Worm (Caenorhabditis elegans) whole organism, late embryonic: ENCODE results near the gene daf-41.

ENCODE experiments used
- C38D4.7 ChIP-seq: fragments of 200-800 bp; sonication (Bioruptor generic); optimal IDR thresholded peaks from 2 replicates; lab custom pipeline; 2018; ENCODE audit warnings: mild to moderate bottlenecking, missing genetic modification characterization, moderate library complexity, missing compliant biosample characterization
- F13H6.1 ChIP-seq: sonication (generic microtip); optimal IDR thresholded peaks from 2 replicates; lab custom pipeline; 2016; ENCODE audit warnings: missing genetic modification characterization, missing compliant biosample characterization
- K02D7.2 ChIP-seq: sonication (generic microtip); optimal IDR thresholded peaks from 2 replicates; lab custom pipeline; 2017; ENCODE audit warnings: mild to moderate bottlenecking, missing genetic modification characterization, missing compliant biosample characterization
- T23F11.4 ChIP-seq: fragments of 200-800 bp; sonication (Bioruptor generic); optimal IDR thresholded peaks from 2 replicates; lab custom pipeline; 2018; ENCODE audit warnings: mild to moderate bottlenecking, missing genetic modification characterization, missing compliant biosample characterization
- Y22D7AL.16 ChIP-seq: sonication (generic microtip); optimal IDR thresholded peaks from 2 replicates; lab custom pipeline; 2016; ENCODE audit warnings: missing genetic modification characterization, missing compliant biosample characterization
- ahr-1 ChIP-seq: sonication (generic microtip); optimal IDR thresholded peaks from 2 replicates; lab custom pipeline; 2016; ENCODE audit warnings: missing genetic modification characterization, missing compliant biosample characterization
- ama-1 ChIP-seq: fragments of 150-350 bp; optimal IDR thresholded peaks from 2 replicates; lab custom pipeline; 2014
- ceh-14 ChIP-seq: sonication (generic microtip); optimal IDR thresholded peaks from 2 replicates; lab custom pipeline; 2016; ENCODE audit warnings: missing genotype, missing genetic modification characterization, missing compliant biosample characterization
- ceh-22 ChIP-seq: sonication (generic microtip); optimal IDR thresholded peaks from 2 replicates; lab custom pipeline; 2017; ENCODE audit warnings: missing biosample characterization, missing genetic modification characterization
- ceh-24 ChIP-seq: sonication (generic microtip); optimal IDR thresholded peaks from 2 replicates; lab custom pipeline; 2016; ENCODE audit warnings: mild to moderate bottlenecking, missing genetic modification characterization, missing compliant biosample characterization
- ceh-30 ChIP-seq: fragments of 150-350 bp; optimal IDR thresholded peaks from 2 replicates; lab custom pipeline; 2014; ENCODE audit warnings: missing biosample characterization, missing genetic modification characterization
- ceh-45 ChIP-seq: fragments of 200-800 bp; sonication (Bioruptor generic); IDR thresholded peaks from 2 replicates; pipeline ENCODE4 v1.3.6; 2022; ENCODE audit warnings: missing genetic modification reagents, missing genetic modification characterization, missing compliant biosample characterization
- ceh-6 ChIP-seq: fragments of 200-800 bp; sonication (Bioruptor generic); optimal IDR thresholded peaks from 2 replicates; lab custom pipeline; 2018; ENCODE audit warnings: mild to moderate bottlenecking, missing genetic modification characterization, missing compliant biosample characterization
- ceh-9 ChIP-seq: sonication (generic microtip); optimal IDR thresholded peaks from 2 replicates; lab custom pipeline; 2016; ENCODE audit warnings: mild to moderate bottlenecking, missing genetic modification characterization, inconsistent platforms, missing compliant biosample characterization
- che-1 ChIP-seq: sonication (generic microtip); optimal IDR thresholded peaks from 2 replicates; lab custom pipeline; 2016; ENCODE audit warnings: mild to moderate bottlenecking, missing genetic modification characterization, missing compliant biosample characterization
- dmd-4 ChIP-seq: sonication (generic microtip); optimal IDR thresholded peaks from 2 replicates; lab custom pipeline; 2016; ENCODE audit warnings: borderline replicate concordance, missing genetic modification characterization, missing compliant biosample characterization
- ets-4 ChIP-seq: sonication (generic microtip); optimal IDR thresholded peaks from 2 replicates; lab custom pipeline; 2016; ENCODE audit warnings: missing genetic modification characterization, missing compliant biosample characterization
- fax-1 ChIP-seq: sonication (generic microtip); optimal IDR thresholded peaks from 2 replicates; lab custom pipeline; 2016; ENCODE audit warnings: missing genotype, missing genetic modification characterization, missing compliant biosample characterization
- gmeb-2 ChIP-seq: sonication (generic microtip); optimal IDR thresholded peaks from 2 replicates; lab custom pipeline; 2016; ENCODE audit warnings: missing genetic modification characterization, inconsistent platforms, missing compliant biosample characterization
- hlh-6 ChIP-seq: sonication (generic microtip); optimal IDR thresholded peaks from 2 replicates; lab custom pipeline; 2016; ENCODE audit warnings: missing genotype, missing genetic modification characterization, missing compliant biosample characterization
- hlh-8 ChIP-seq: sonication (generic microtip); optimal IDR thresholded peaks from 2 replicates; lab custom pipeline; 2016; ENCODE audit warnings: missing genotype, missing genetic modification characterization, missing compliant biosample characterization
- lim-6 ChIP-seq: sonication (generic microtip); optimal IDR thresholded peaks from 2 replicates; lab custom pipeline; 2016; ENCODE audit warnings: missing genetic modification characterization, missing compliant biosample characterization
- lin-11 ChIP-seq: fragments of 200-800 bp; sonication (Bioruptor generic); optimal IDR thresholded peaks from 2 replicates; lab custom pipeline; 2018; ENCODE audit warnings: mild to moderate bottlenecking, missing genetic modification characterization, missing compliant biosample characterization
- madf-2 ChIP-seq: sonication (generic microtip); optimal IDR thresholded peaks from 2 replicates; lab custom pipeline; 2017; ENCODE audit warnings: missing genetic modification characterization, missing compliant biosample characterization
- nfya-1 ChIP-seq: sonication (generic microtip); optimal IDR thresholded peaks from 2 replicates; lab custom pipeline; 2017; ENCODE audit warnings: missing genetic modification characterization, mild to moderate bottlenecking, missing compliant biosample characterization, antibody characterized with exemption, moderate library complexity
- nhr-11 ChIP-seq: fragments of 150-350 bp; optimal IDR thresholded peaks from 2 replicates; lab custom pipeline; 2014; ENCODE audit warnings: missing biosample characterization, missing genetic modification characterization
- nhr-232 ChIP-seq: sonication (generic microtip); optimal IDR thresholded peaks from 2 replicates; lab custom pipeline; 2016; ENCODE audit warnings: missing genetic modification characterization, missing compliant biosample characterization
- pag-3 ChIP-seq: sonication (generic microtip); optimal IDR thresholded peaks from 2 replicates; lab custom pipeline; 2016; ENCODE audit warnings: missing compliant biosample characterization, missing genetic modification characterization, borderline replicate concordance
- pat-9 ChIP-seq: fragments of 200-800 bp; sonication (Bioruptor generic); optimal IDR thresholded peaks from 2 replicates; lab custom pipeline; 2018; ENCODE audit warnings: mild to moderate bottlenecking, missing genetic modification characterization, moderate library complexity, missing compliant biosample characterization
- pax-1 ChIP-seq: fragments of 150-350 bp; optimal IDR thresholded peaks from 2 replicates; lab custom pipeline; 2014; ENCODE audit warnings: missing biosample characterization, missing genetic modification characterization
- pha-2 ChIP-seq: sonication (generic microtip); optimal IDR thresholded peaks from 2 replicates; lab custom pipeline; 2017; ENCODE audit warnings: mild to moderate bottlenecking, missing genetic modification characterization, missing compliant biosample characterization
- pqm-1 ChIP-seq: sonication (generic microtip); optimal IDR thresholded peaks from 2 replicates; lab custom pipeline; 2016; ENCODE audit warnings: missing genetic modification characterization, missing compliant biosample characterization
- pros-1 ChIP-seq: fragments of 150-350 bp; optimal IDR thresholded peaks from 2 replicates; lab custom pipeline; 2014; ENCODE audit warnings: missing biosample characterization, missing genetic modification reagents, missing genetic modification characterization
- rnt-1 ChIP-seq: sonication (generic microtip); optimal IDR thresholded peaks from 2 replicates; lab custom pipeline; 2016; ENCODE audit warnings: missing genetic modification characterization, missing compliant biosample characterization
- sox-4 ChIP-seq: sonication (generic microtip); optimal IDR thresholded peaks from 2 replicates; lab custom pipeline; 2017; ENCODE audit warnings: mild to moderate bottlenecking, missing genetic modification characterization, inconsistent platforms, missing compliant biosample characterization
- syd-9 ChIP-seq: sonication (generic microtip); optimal IDR thresholded peaks from 2 replicates; lab custom pipeline; 2016; ENCODE audit warnings: mild to moderate bottlenecking, missing genetic modification characterization, moderate library complexity, missing compliant biosample characterization
- tbx-2 ChIP-seq: sonication (generic microtip); optimal IDR thresholded peaks from 2 replicates; lab custom pipeline; 2016; ENCODE audit warnings: missing genetic modification characterization, missing compliant biosample characterization
- ttx-3 ChIP-seq: sonication (generic microtip); optimal IDR thresholded peaks from 2 replicates; lab custom pipeline; 2016; ENCODE audit warnings: missing genetic modification reagents, missing genetic modification characterization, missing compliant biosample characterization
- unc-3 ChIP-seq, 2 experiments: fragments of 200-800 bp in 1 of 2; sonication (Bioruptor generic) in 1 of 2; sonication (generic microtip) in 1 of 2; conservative IDR thresholded peaks in 1 of 2; optimal IDR thresholded peaks in 1 of 2; 2 replicates each; pipeline versions ENCODE4 v1.3.6 to Lab custom; 2016 to 2022; ENCODE audit warnings: missing compliant biosample characterization in 2 of 2, missing genetic modification characterization in 2 of 2, missing genetic modification reagents in 1 of 2
- unc-42 ChIP-seq: sonication (generic microtip); optimal IDR thresholded peaks from 2 replicates; lab custom pipeline; 2016; ENCODE audit warnings: missing genotype, missing genetic modification characterization, missing compliant biosample characterization
- unc-86 ChIP-seq: sonication (generic microtip); optimal IDR thresholded peaks from 2 replicates; lab custom pipeline; 2016; ENCODE audit warnings: missing genetic modification characterization, missing compliant biosample characterization
- ztf-16 ChIP-seq: sonication (generic microtip); optimal IDR thresholded peaks from 2 replicates; lab custom pipeline; 2017; ENCODE audit warnings: missing genetic modification characterization, missing compliant biosample characterization

Gene daf-41

ce11 chrIII:5245067-5245466 is 29.5 kb downstream of the daf-41 start:
- no peak for TF ChIP-seq unc-42 (tag; lab: Kevin White, UChicago)
- TF ChIP-seq fax-1 (tag; lab: Kevin White, UChicago) = no peak
- no peak for TF ChIP-seq pax-1
- no peak for TF ChIP-seq lin-11
- TF ChIP-seq madf-2 (tag; lab: Kevin White, UChicago) = no peak
- TF ChIP-seq unc-3 (GFP tag; conservative IDR thresholded peaks at IDR 0.05; lab: Robert Waterston, UW) = no peak
- TF ChIP-seq unc-3 (tag; optimal IDR thresholded peaks at IDR 0.05; lab: Kevin White, UChicago) = no peak
- TF ChIP-seq ets-4 (tag; lab: Kevin White, UChicago) = no peak
- no peak for TF ChIP-seq unc-86
- TF ChIP-seq ttx-3 (tag; lab: Kevin White, UChicago) = no peak
- no peak for TF ChIP-seq che-1
- no peak for TF ChIP-seq C38D4.7
- TF ChIP-seq ahr-1 (tag; lab: Kevin White, UChicago) = no peak
- TF ChIP-seq ceh-45 (GFP tag; lab: Robert Waterston, UW) = no peak
- TF ChIP-seq K02D7.2 (tag; lab: Kevin White, UChicago) = no peak
- TF ChIP-seq pha-2 (tag; lab: Kevin White, UChicago) = no peak
- TF ChIP-seq ztf-16 = no peak
- no peak for TF ChIP-seq sox-4
- TF ChIP-seq ceh-22 (tag; lab: Kevin White, UChicago) = no peak
- TF ChIP-seq, all 69 proteins: peak for 0

ce11 chrIII:5244539-5244938 is 30.0 kb downstream of the daf-41 start, which contains the start of gene cnd-1:
TSS of gene cnd-1 (minus strand) at chrIII:5244639.
- no peak for TF ChIP-seq nhr-11
- no peak for TF ChIP-seq pag-3
- no peak for TF ChIP-seq ztf-16
- no peak for TF ChIP-seq ceh-9 (tag; lab: Kevin White, UChicago)
- TF ChIP-seq Y22D7AL.16 (tag; lab: Kevin White, UChicago) = no peak
- no peak for TF ChIP-seq ceh-30
- no peak for TF ChIP-seq nfya-1
- no peak for TF ChIP-seq tbx-2
- TF ChIP-seq dmd-4 = no peak
- TF ChIP-seq gmeb-2 (tag; lab: Kevin White, UChicago) = no peak
- TF ChIP-seq pax-1 = no peak
- no peak for TF ChIP-seq unc-3 (GFP tag; conservative IDR thresholded peaks at IDR 0.05; lab: Robert Waterston, UW)
- no peak for TF ChIP-seq unc-3 (tag; optimal IDR thresholded peaks at IDR 0.05; lab: Kevin White, UChicago)
- TF ChIP-seq F13H6.1 (tag; lab: Kevin White, UChicago) = no peak
- TF ChIP-seq, all 69 proteins: peak for 0

- TF ChIP-seq hlh-6 (no peak), pros-1 (tag; lab: Kevin White, UChicago) (no peak), ceh-14 (tag; lab: Kevin White, UChicago) (no peak), lim-6 (no peak), ztf-16 (no peak), pqm-1 (tag; lab: Kevin White, UChicago) (no peak), lin-11 (no peak), F13H6.1 (tag; lab: Kevin White, UChicago) (no peak), pat-9 (no peak), hlh-8 (no peak), ahr-1 (tag; lab: Kevin White, UChicago) (no peak), pax-1 (no peak), nhr-232 (tag; lab: Kevin White, UChicago) (no peak), T23F11.4 (GFP tag; lab: Kevin White, UChicago) (no peak), rnt-1 (tag; lab: Kevin White, UChicago) (no peak), syd-9 (no peak), ceh-24 (no peak), ceh-6 (no peak), ama-1 (no peak)
Observed at ce11 chrIII:5241854-5242253, 32.7 kb downstream of the daf-41 start.
